Worm (Caenorhabditis elegans): Measurements from ENCODE around the gene ckr-2.

DNA sequence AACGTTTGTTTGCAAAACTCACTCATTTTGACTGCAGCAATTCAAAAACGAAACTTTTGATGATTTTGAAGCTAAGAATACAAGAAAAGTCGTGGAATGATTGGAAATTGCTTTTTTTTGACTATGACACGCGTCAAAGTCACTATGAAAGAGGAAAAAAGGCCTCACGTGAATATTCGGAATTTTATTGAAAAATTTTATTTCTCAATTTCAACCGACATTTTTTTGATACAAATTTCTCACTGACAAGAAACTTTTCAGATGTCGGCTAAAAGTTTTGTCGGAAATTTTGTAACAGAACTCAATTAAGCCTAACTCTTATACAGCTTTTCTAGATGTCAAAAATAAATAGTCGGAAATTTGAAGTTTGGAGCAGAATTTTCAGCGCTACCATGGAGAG lies 51.0 kb downstream of the ckr-2 start, which contains the start of gene R155.5:
- TF ChIP-seq ces-1 (GFP tag; optimal IDR thresholded peaks at IDR 0.05), result no peak
- no peak for TF ChIP-seq ztf-11 (tag; optimal IDR thresholded peaks at IDR 0.05)
- TF ChIP-seq snpc-4 (tag; optimal IDR thresholded peaks at IDR 0.05), result no peak

All from whole organism, mixed stage, embryonic.